Worm (Caenorhabditis elegans) whole organism, mixed stage, embryonic: ENCODE measurements around the gene catp-6.

ENCODE experiments used
- mep-1 ChIP-seq: fragments of 150-350 bp; optimal IDR thresholded peaks from 2 replicates; lab custom pipeline; 2017; ENCODE audit warnings: missing biosample characterization, missing genetic modification reagents, missing genetic modification characterization, inconsistent platforms
- tbx-8 ChIP-seq: fragments of 200-800 bp; sonication (Bioruptor generic); optimal IDR thresholded peaks from 2 replicates; lab custom pipeline; 2018; ENCODE audit warnings: mild to moderate bottlenecking, missing genetic modification characterization, moderate library complexity, missing compliant biosample characterization
- zip-8 ChIP-seq: fragments of 150-350 bp; optimal IDR thresholded peaks from 2 replicates; lab custom pipeline; 2014; ENCODE audit warnings: missing biosample characterization, missing genetic modification characterization

ce11 chrIV:9849624-9850023, 25.2 kb upstream of the catp-6 start, which contains the start of gene K07F5.8:
- TF ChIP-seq zip-8 (tag; lab: Kevin White, UChicago) (no peak), mep-1 (tag; lab: Kevin White, UChicago) (no peak), tbx-8 (GFP tag; lab: Kevin White, UChicago) (no peak)
